Fruit fly (Drosophila melanogaster) whole organism, embryonic: ENCODE data around the gene BBIP1.

Experiments used
- Atf6 ChIP-seq: fragments of 200-800 bp; sonication (Bioruptor generic); IDR thresholded peaks from 2 replicates; pipeline ENCODE4 v1.3.6; 2022; ENCODE audit warnings: missing biosample characterization, missing genetic modification characterization
- B-H2 ChIP-seq: fragments of 200-800 bp; sonication (Bioruptor generic); optimal IDR thresholded peaks from 2 replicates; lab custom pipeline; 2018; ENCODE audit warnings: missing biosample characterization, mild to moderate bottlenecking, missing genetic modification characterization
- Bgb ChIP-seq: fragments of 200-800 bp; sonication (Bioruptor generic); IDR thresholded peaks from 2 replicates; pipeline ENCODE4 v1.3.6; 2022; ENCODE audit warnings: missing biosample characterization, missing genetic modification characterization; ENCODE audit not compliant: partially characterized antibody
- CG10654 ChIP-seq: fragments of 200-800 bp; sonication (Bioruptor generic); optimal IDR thresholded peaks from 2 replicates; lab custom pipeline; 2016; ENCODE audit warnings: missing biosample characterization, missing genetic modification characterization
- CG10959 ChIP-seq: fragments of 200-800 bp; sonication (Bioruptor generic); IDR thresholded peaks from 2 replicates; pipeline ENCODE4 v1.3.6; 2022; ENCODE audit warnings: missing biosample characterization, missing genetic modification characterization
- CG11696 ChIP-seq: fragments of 200-800 bp; sonication (Bioruptor generic); IDR thresholded peaks from 2 replicates; pipeline ENCODE4 v1.3.6; 2022; ENCODE audit warnings: missing biosample characterization, missing genetic modification characterization
- CG1529 ChIP-seq: fragments of 200-800 bp; sonication (Bioruptor generic); optimal IDR thresholded peaks from 3 replicates; lab custom pipeline; 2018; ENCODE audit warnings: missing biosample characterization, missing genetic modification characterization
- CG17359 ChIP-seq: fragments of 200-800 bp; sonication (Bioruptor generic); optimal IDR thresholded peaks from 3 replicates; lab custom pipeline; 2018; ENCODE audit warnings: missing biosample characterization, mild to moderate bottlenecking, missing genetic modification characterization, moderate library complexity
- CG2678 ChIP-seq: fragments of 200-800 bp; sonication (Bioruptor generic); optimal IDR thresholded peaks from 3 replicates; lab custom pipeline; 2019; ENCODE audit warnings: missing biosample characterization, mild to moderate bottlenecking, missing genetic modification characterization, moderate library complexity
- CG2889 ChIP-seq: fragments of 200-800 bp; sonication (Bioruptor generic); IDR thresholded peaks from 3 replicates; pipeline ENCODE4 v1.3.6; 2022; ENCODE audit warnings: missing biosample characterization, missing genetic modification characterization
- CG4282 ChIP-seq: fragments of 200-800 bp; sonication (Bioruptor generic); optimal IDR thresholded peaks from 2 replicates; lab custom pipeline; 2016; ENCODE audit warnings: missing biosample characterization, missing genetic modification characterization
- CG6272 ChIP-seq: fragments of 200-800 bp; sonication (Bioruptor generic); IDR thresholded peaks from 2 replicates; pipeline ENCODE4 v1.3.6; 2022; ENCODE audit warnings: missing biosample characterization, missing genetic modification characterization
- CG8388 ChIP-seq: fragments of 200-800 bp; sonication (Bioruptor generic); optimal IDR thresholded peaks from 2 replicates; lab custom pipeline; 2019; ENCODE audit warnings: missing biosample characterization, mild to moderate bottlenecking, missing genetic modification characterization, moderate library complexity
- CG9797 ChIP-seq: fragments of 200-800 bp; sonication (Bioruptor generic); optimal IDR thresholded peaks from 3 replicates; lab custom pipeline; 2018; ENCODE audit warnings: missing biosample characterization, mild to moderate bottlenecking, missing genetic modification characterization
- Deaf1 ChIP-seq: fragments of 200-800 bp; optimal IDR thresholded peaks from 3 replicates; lab custom pipeline; 2019; ENCODE audit warnings: missing biosample characterization, mild to moderate bottlenecking, missing genetic modification characterization, moderate library complexity
- Dref ChIP-seq: fragments of 200-800 bp; sonication (Bioruptor generic); IDR thresholded peaks from 2 replicates; pipeline ENCODE4 v1.3.6; 2022; ENCODE audit warnings: missing biosample characterization, missing genetic modification characterization
- Fer3 ChIP-seq: fragments of 200-800 bp; sonication (Bioruptor generic); optimal IDR thresholded peaks from 2 replicates; lab custom pipeline; 2018; ENCODE audit warnings: missing biosample characterization, mild to moderate bottlenecking, missing genetic modification characterization, moderate library complexity
- Gug ChIP-seq: fragments of 200-800 bp; sonication (Bioruptor generic); IDR thresholded peaks from 4 replicates; pipeline ENCODE4 v1.3.6; 2022; ENCODE audit warnings: missing biosample characterization, missing genetic modification characterization
- HmgZ ChIP-seq: fragments of 200-800 bp; sonication (Bioruptor generic); optimal IDR thresholded peaks from 2 replicates; lab custom pipeline; 2018; ENCODE audit warnings: missing biosample characterization, mild to moderate bottlenecking, missing genetic modification characterization
- Lhr ChIP-seq: fragments of 200-800 bp; sonication (Bioruptor generic); optimal IDR thresholded peaks from 3 replicates; lab custom pipeline; 2017; ENCODE audit warnings: mild to moderate bottlenecking, missing biosample characterization, missing genetic modification reagents, missing genetic modification characterization
- Meics ChIP-seq: fragments of 200-800 bp; sonication (Bioruptor generic); optimal IDR thresholded peaks from 2 replicates; lab custom pipeline; 2017; ENCODE audit warnings: missing biosample characterization, mild to moderate bottlenecking, missing genetic modification characterization
- NK7.1 ChIP-seq: fragments of 200-800 bp; sonication (Bioruptor generic); optimal IDR thresholded peaks from 3 replicates; lab custom pipeline; 2016; ENCODE audit warnings: missing biosample characterization, missing genetic modification characterization
- Rx ChIP-seq: fragments of 200-800 bp; sonication (Bioruptor generic); IDR thresholded peaks from 2 replicates; pipeline ENCODE4 v1.3.6; 2022; ENCODE audit warnings: missing biosample characterization, missing genetic modification characterization
- Six4 ChIP-seq: fragments of 200-800 bp; sonication (Bioruptor generic); optimal IDR thresholded peaks from 2 replicates; lab custom pipeline; 2016; ENCODE audit warnings: missing biosample characterization, missing genetic modification characterization
- Sox100B ChIP-seq: fragments of 200-800 bp; sonication (Bioruptor generic); optimal IDR thresholded peaks from 3 replicates; lab custom pipeline; 2018; ENCODE audit warnings: missing biosample characterization, mild to moderate bottlenecking, missing genetic modification characterization
- abd-A ChIP-seq: fragments of 200-800 bp; sonication (Bioruptor generic); optimal IDR thresholded peaks from 3 replicates; lab custom pipeline; 2019; ENCODE audit warnings: missing biosample characterization, mild to moderate bottlenecking, missing genetic modification characterization, moderate library complexity
- ac ChIP-seq: fragments of 200-800 bp; sonication (Bioruptor generic); optimal IDR thresholded peaks from 3 replicates; lab custom pipeline; 2017; ENCODE audit warnings: missing biosample characterization, mild to moderate bottlenecking, missing genetic modification characterization
- amos ChIP-seq: fragments of 200-800 bp; sonication (Bioruptor generic); IDR thresholded peaks from 2 replicates; pipeline ENCODE4 v1.3.6; 2022; ENCODE audit warnings: missing biosample characterization, missing genetic modification characterization; ENCODE audit not compliant: partially characterized antibody
- aop ChIP-seq: fragments of 200-800 bp; sonication (Bioruptor generic); IDR thresholded peaks from 2 replicates; pipeline ENCODE4 v1.3.6; 2022; ENCODE audit warnings: missing biosample characterization, missing genetic modification characterization
- btn ChIP-seq: fragments of 200-800 bp; sonication (Bioruptor generic); optimal IDR thresholded peaks from 2 replicates; lab custom pipeline; 2016; ENCODE audit warnings: missing biosample characterization, missing genetic modification characterization
- croc ChIP-seq: fragments of 200-800 bp; sonication (Bioruptor generic); conservative IDR thresholded peaks from 3 replicates; pipeline ENCODE4 v1.3.6; 2022; ENCODE audit warnings: missing biosample characterization, missing genetic modification characterization
- cwo ChIP-seq: fragments of 200-800 bp; sonication (Bioruptor generic); optimal IDR thresholded peaks from 3 replicates; lab custom pipeline; 2017; ENCODE audit warnings: missing biosample characterization, missing genetic modification characterization, mild to moderate bottlenecking, moderate library complexity, missing genetic modification reagents
- danr ChIP-seq: fragments of 200-800 bp; sonication (Bioruptor generic); IDR thresholded peaks from 2 replicates; pipeline ENCODE4 v1.3.6; 2022; ENCODE audit warnings: missing biosample characterization, missing genetic modification characterization
- gsb-n ChIP-seq: fragments of 200-800 bp; sonication (Bioruptor generic); optimal IDR thresholded peaks from 3 replicates; lab custom pipeline; 2018; ENCODE audit warnings: missing biosample characterization, mild to moderate bottlenecking, missing genetic modification characterization
- jing ChIP-seq: fragments of 200-800 bp; sonication (Bioruptor generic); optimal IDR thresholded peaks from 2 replicates; lab custom pipeline; 2018; ENCODE audit warnings: missing biosample characterization, mild to moderate bottlenecking, missing genetic modification characterization
- pan ChIP-seq, 4 experiments: fragments of >200 bp in 3 of 4; fragments of 200-800 bp in 1 of 4; sonication (Bioruptor generic) in 1 of 4; optimal IDR thresholded peaks in 3 of 4; IDR thresholded peaks in 1 of 4; 2 replicates each; pipeline versions ENCODE4 v1.3.6 to Lab custom; 2017 to 2022; ENCODE audit warnings: missing biosample characterization in 2 of 4, missing genetic modification characterization in 2 of 4, mixed read lengths in 1 of 4
- pb ChIP-seq: fragments of 200-800 bp; sonication (Bioruptor generic); optimal IDR thresholded peaks from 3 replicates; lab custom pipeline; 2016; ENCODE audit warnings: missing biosample characterization, missing genetic modification characterization
- pfk ChIP-seq: fragments of 200-800 bp; sonication (Bioruptor generic); optimal IDR thresholded peaks from 2 replicates; lab custom pipeline; 2018; ENCODE audit warnings: missing biosample characterization, mild to moderate bottlenecking, missing genetic modification characterization, moderate library complexity
- ranshi ChIP-seq: fragments of 200-800 bp; sonication (Bioruptor generic); IDR thresholded peaks from 2 replicates; pipeline ENCODE4 v1.3.6; 2022; ENCODE audit warnings: missing biosample characterization, missing genetic modification characterization
- rib ChIP-seq: fragments of 200-800 bp; sonication (Bioruptor generic); IDR thresholded peaks from 2 replicates; pipeline ENCODE4 v1.3.6; 2022; ENCODE audit warnings: missing biosample characterization, missing genetic modification characterization
- shn ChIP-seq: fragments of 200-800 bp; sonication (Bioruptor generic); optimal IDR thresholded peaks from 3 replicates; lab custom pipeline; 2016; ENCODE audit warnings: missing biosample characterization, missing genetic modification characterization
- sim ChIP-seq: fragments of 200-800 bp; sonication (Bioruptor generic); IDR thresholded peaks from 2 replicates; pipeline ENCODE4 v1.3.6; 2022; ENCODE audit warnings: missing biosample characterization, missing genetic modification characterization
- sima ChIP-seq: fragments of 200-800 bp; sonication (Bioruptor generic); optimal IDR thresholded peaks from 2 replicates; lab custom pipeline; 2016; ENCODE audit warnings: missing biosample characterization, missing genetic modification characterization
- slbo ChIP-seq: fragments of 200-800 bp; sonication (Bioruptor generic); IDR thresholded peaks from 2 replicates; pipeline ENCODE4 v1.3.6; 2022; ENCODE audit warnings: missing biosample characterization, missing genetic modification characterization
- sqz ChIP-seq: fragments of 200-800 bp; sonication (Bioruptor generic); optimal IDR thresholded peaks from 3 replicates; lab custom pipeline; 2018; ENCODE audit warnings: missing biosample characterization, mild to moderate bottlenecking, missing genetic modification characterization
- tio ChIP-seq: fragments of 200-800 bp; sonication (Bioruptor generic); optimal IDR thresholded peaks from 2 replicates; lab custom pipeline; 2017; ENCODE audit warnings: missing biosample characterization, missing genetic modification characterization, inconsistent platforms
- trem ChIP-seq: fragments of 200-800 bp; optimal IDR thresholded peaks from 3 replicates; lab custom pipeline; 2019; ENCODE audit warnings: missing biosample characterization, mild to moderate bottlenecking, missing genetic modification characterization, moderate library complexity
- wor ChIP-seq: fragments of 200-800 bp; sonication (Bioruptor generic); IDR thresholded peaks from 2 replicates; pipeline ENCODE4 v1.3.6; 2022; ENCODE audit warnings: missing biosample characterization, missing genetic modification characterization
- zen ChIP-seq: fragments of 200-800 bp; sonication (Bioruptor generic); optimal IDR thresholded peaks from 3 replicates; lab custom pipeline; 2018; ENCODE audit warnings: missing biosample characterization, mild to moderate bottlenecking, missing genetic modification characterization, moderate library complexity

BBIP1 gene

dm6 chr3R:9378644-9379411 lies 25.4 kb upstream of the BBIP1 start (continued):
- TF ChIP-seq jing: no peak
- no peak for TF ChIP-seq aop
- TF ChIP-seq sim (GFP tag; lab: Robert Waterston, UW): no peak
- peak; percentile 65 for TF ChIP-seq ac (GFP tag; lab: Kevin White, UChicago)
- TF ChIP-seq croc (GFP tag; lab: Robert Waterston, UW): peak; percentile 54; the same call in 2 of the 3 replicates
- TF ChIP-seq B-H2 (GFP tag; lab: Kevin White, UChicago): no peak
- no peak for TF ChIP-seq Gug
- no peak for TF ChIP-seq pb (GFP tag; lab: Kevin White, UChicago)
- TF ChIP-seq sqz (GFP tag; lab: Kevin White, UChicago): peak; percentile 68
- TF ChIP-seq btn (GFP tag; lab: Kevin White, UChicago): no peak
- TF ChIP-seq pan (optimal IDR thresholded peaks at IDR 0.05; lab: Kevin White, UChicago): no peak
- peak in 1 of 2 experiments; percentile 20 for TF ChIP-seq pan (GFP tag; optimal IDR thresholded peaks at IDR 0.05 in 1 of 2, IDR thresholded peaks at IDR 0.05 in 1 of 2)
- no peak for TF ChIP-seq abd-A (tag; lab: Kevin White, UChicago)
- peak; percentile 60 for TF ChIP-seq tio (GFP tag; lab: Kevin White, UChicago)
- TF ChIP-seq Deaf1 (tag; lab: Kevin White, UChicago): peak; percentile 45
- no peak for TF ChIP-seq sima (GFP tag; lab: Kevin White, UChicago)
- TF ChIP-seq amos (GFP tag; lab: Robert Waterston, UW): no peak
- TF ChIP-seq Rx (GFP tag; lab: Robert Waterston, UW): no peak
- TF ChIP-seq ranshi: peak; percentile 32; the same call in 1 of the 2 replicates
- no peak for TF ChIP-seq shn (GFP tag; lab: Kevin White, UChicago)
- no peak for TF ChIP-seq CG2889 (GFP tag; lab: Robert Waterston, UW)
- TF ChIP-seq NK7.1 (GFP tag; lab: Kevin White, UChicago): no peak
- no peak for TF ChIP-seq wor (GFP tag; lab: Robert Waterston, UW)
- TF ChIP-seq CG1529: peak; percentile 36
- TF ChIP-seq Fer3: no peak
- 0 out of 2 replicates have a peak, but pooled peaks have one; percentile 7 for TF ChIP-seq CG6272 (GFP tag; lab: Robert Waterston, UW)
- peak; percentile 70 for TF ChIP-seq Sox100B (GFP tag; lab: Kevin White, UChicago)
- no peak for TF ChIP-seq HmgZ (tag; lab: Kevin White, UChicago)
- no peak for TF ChIP-seq CG4282 (GFP tag; lab: Kevin White, UChicago)
- TF ChIP-seq CG10959 (GFP tag; lab: Robert Waterston, UW): peak; percentile 63; the same call in 1 of the 2 replicates
- TF ChIP-seq Bgb (GFP tag; lab: Robert Waterston, UW): no peak
- TF ChIP-seq danr: no peak
- TF ChIP-seq CG2678 (tag; lab: Kevin White, UChicago): peak; percentile 66
- TF ChIP-seq CG17359 (tag; lab: Kevin White, UChicago): peak; percentile 5
- TF ChIP-seq cwo: no peak
- TF ChIP-seq CG9797: no peak
- peak; percentile 80 for TF ChIP-seq gsb-n (tag; lab: Kevin White, UChicago)
- TF ChIP-seq Meics (GFP tag; lab: Kevin White, UChicago): no peak
- peak; percentile 61 for TF ChIP-seq CG8388
- TF ChIP-seq Lhr (GFP tag; lab: Kevin White, UChicago): peak; percentile 10
- no peak for TF ChIP-seq Dref (GFP tag; lab: Robert Waterston, UW)
- TF ChIP-seq slbo: no peak
- no peak for TF ChIP-seq Atf6
- peak; percentile 85 for TF ChIP-seq trem (tag; lab: Kevin White, UChicago)
- TF ChIP-seq zen (tag; lab: Kevin White, UChicago): peak; percentile 71
- TF ChIP-seq CG10654 (GFP tag; lab: Kevin White, UChicago): peak; percentile 11
- TF ChIP-seq rib (GFP tag; lab: Robert Waterston, UW): no peak
- no peak for TF ChIP-seq pfk (GFP tag; lab: Kevin White, UChicago)
- no peak for TF ChIP-seq Six4 (GFP tag; lab: Kevin White, UChicago)
- no peak for TF ChIP-seq CG11696 (GFP tag; lab: Robert Waterston, UW)
